In the genomic region with DNA sequence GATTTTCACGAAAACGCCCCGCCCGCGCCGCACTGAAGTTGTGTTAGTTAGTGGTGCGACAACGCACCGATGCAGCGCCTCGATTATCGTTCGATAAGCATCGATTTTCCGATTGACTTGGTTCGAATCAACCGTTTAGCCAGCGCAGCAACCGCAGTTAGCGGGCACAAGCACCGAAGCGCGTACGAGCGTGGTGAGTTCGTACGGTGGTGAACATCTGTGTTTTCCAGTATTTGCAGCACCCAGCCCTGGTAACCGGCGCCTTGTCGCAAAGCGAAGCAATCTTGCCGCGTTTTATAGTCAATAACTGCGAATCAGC, we compare ENCODE assay signal across 1 fruit fly cellular context.
TF ChIP-seq lines count a peak whose summit lies in the region.

A gene (minus strand): TSS at position 71 of the 319 bp plus-strand sequence.
A gene (plus strand): TSS at position 226 of the 319 bp plus-strand sequence.

TF ChIP-seq in whole organism, embryonic, 481 proteins besides CTCF, POLR2A, EP300 and RAD21 (continued from another document and continues in another):
- TF ChIP-seq Dll (GFP tag; IDR thresholded peaks at IDR 0.05; lab: Robert Waterston, UW; ENCODE audit: partially characterized antibody) (peak; percentile 77), phol (tag; optimal IDR thresholded peaks at IDR 0.05; lab: Kevin White, UChicago) (peak; percentile 45), CG14860 (GFP tag; IDR thresholded peaks at IDR 0.05; lab: Robert Waterston, UW; ENCODE audit: partially characterized antibody) (peak; percentile 55; the same call in 1 of the 3 replicates), CG5180 (GFP tag; optimal IDR thresholded peaks at IDR 0.05; lab: Kevin White, UChicago) (peak; percentile 61), tna (GFP tag; IDR thresholded peaks at IDR 0.05; lab: Robert Waterston, UW; ENCODE audit: partially characterized antibody) (peak; percentile 80), CG17912 (GFP tag; optimal IDR thresholded peaks at IDR 0.05; lab: Kevin White, UChicago) (peak; percentile 32), CG8944 (GFP tag; optimal IDR thresholded peaks at IDR 0.05; lab: Kevin White, UChicago) (peak; percentile 12), CG30431 (GFP tag; optimal IDR thresholded peaks at IDR 0.05; lab: Kevin White, UChicago) (no peak), oc (tag; optimal IDR thresholded peaks at IDR 0.05; lab: Kevin White, UChicago) (no peak), CG1602 (GFP tag; optimal IDR thresholded peaks at IDR 0.05; lab: Kevin White, UChicago) (no peak), CG12236 (GFP tag; optimal IDR thresholded peaks at IDR 0.05; lab: Kevin White, UChicago) (peak; percentile 6), CG34224 (GFP tag; IDR thresholded peaks at IDR 0.05; lab: Robert Waterston, UW; ENCODE audit: partially characterized antibody) (peak; percentile 68), vnd (GFP tag; IDR thresholded peaks at IDR 0.05; lab: Robert Waterston, UW; ENCODE audit: partially characterized antibody) (peak; percentile 70), chinmo (GFP tag; IDR thresholded peaks at IDR 0.05; lab: Robert Waterston, UW; ENCODE audit: partially characterized antibody) (peak; percentile 94), CG6683 (GFP tag; optimal IDR thresholded peaks at IDR 0.05; lab: Kevin White, UChicago) (no peak), unpg (GFP tag; optimal IDR thresholded peaks at IDR 0.05; lab: Kevin White, UChicago) (no peak), Opbp (GFP tag; IDR thresholded peaks at IDR 0.05; lab: Robert Waterston, UW; ENCODE audit: partially characterized antibody) (peak; percentile 87), ara (GFP tag; IDR thresholded peaks at IDR 0.05; lab: Robert Waterston, UW) (0 out of 2 replicates have a peak, but pooled peaks have one; percentile 37), CG7928 (GFP tag; optimal IDR thresholded peaks at IDR 0.05; lab: Kevin White, UChicago) (peak; percentile 97), Rfx (GFP tag; IDR thresholded peaks at IDR 0.05; lab: Robert Waterston, UW) (peak; percentile 50), Elba2 (GFP tag; optimal IDR thresholded peaks at IDR 0.05; lab: Kevin White, UChicago) (no peak), Hsf (GFP tag; optimal IDR thresholded peaks at IDR 0.05; lab: Kevin White, UChicago) (peak; percentile 6), dpn (GFP tag; optimal IDR thresholded peaks at IDR 0.05; lab: Kevin White, UChicago) (peak in 1 of 2 experiments; percentile 48), CG18476 (GFP tag; optimal IDR thresholded peaks at IDR 0.05; lab: Kevin White, UChicago) (no peak), unc-4 (GFP tag; IDR thresholded peaks at IDR 0.05; lab: Robert Waterston, UW; ENCODE audit: partially characterized antibody) (peak; percentile 78), br (optimal IDR thresholded peaks at IDR 0.05; lab: Kevin White, UChicago) (no peak), sisA (GFP tag; IDR thresholded peaks at IDR 0.05; lab: Robert Waterston, UW) (peak; percentile 17; the same call in 1 of the 2 replicates), crp (GFP tag; optimal IDR thresholded peaks at IDR 0.05; lab: Kevin White, UChicago) (peak in 1 of 2 experiments; percentile 74), CrebB (tag; optimal IDR thresholded peaks at IDR 0.05; lab: Kevin White, UChicago) (peak; percentile 14), Fer1 (GFP tag; optimal IDR thresholded peaks at IDR 0.05; lab: Kevin White, UChicago) (peak; percentile 71), ATbp (GFP tag; optimal IDR thresholded peaks at IDR 0.05; lab: Kevin White, UChicago) (no peak), az2 (GFP tag; optimal IDR thresholded peaks at IDR 0.05; lab: Kevin White, UChicago) (no peak), CG3726 (GFP tag; IDR thresholded peaks at IDR 0.05; lab: Robert Waterston, UW) (no peak), CG1603 (tag; optimal IDR thresholded peaks at IDR 0.05; lab: Kevin White, UChicago) (no peak), CG32532 (GFP tag; IDR thresholded peaks at IDR 0.05; lab: Robert Waterston, UW) (0 out of 2 replicates have a peak, but pooled peaks have one; percentile 31), ro (GFP tag; IDR thresholded peaks at IDR 0.05; lab: Robert Waterston, UW) (no peak), Camta (GFP tag; optimal IDR thresholded peaks at IDR 0.05; lab: Kevin White, UChicago) (peak; percentile 20), CG9727 (GFP tag; optimal IDR thresholded peaks at IDR 0.05; lab: Kevin White, UChicago) (peak; percentile 18), vvl (GFP tag; IDR thresholded peaks at IDR 0.05; lab: Robert Waterston, UW) (peak; percentile 56), gfzf (GFP tag; optimal IDR thresholded peaks at IDR 0.05; lab: Kevin White, UChicago) (peak; percentile 71), CoRest (tag; optimal IDR thresholded peaks at IDR 0.05; lab: Kevin White, UChicago) (peak; percentile 46), jigr1 (GFP tag; IDR thresholded peaks at IDR 0.05; lab: Robert Waterston, UW) (no peak), CG11560 (tag; IDR thresholded peaks at IDR 0.05; lab: Robert Waterston, UW) (peak; percentile 80), her (GFP tag; optimal IDR thresholded peaks at IDR 0.05; lab: Kevin White, UChicago) (peak; percentile 74), pzg (GFP tag; optimal IDR thresholded peaks at IDR 0.05; lab: Kevin White, UChicago) (peak; percentile 99), CG12299 (tag; optimal IDR thresholded peaks at IDR 0.05; lab: Kevin White, UChicago) (no peak), row (GFP tag; IDR thresholded peaks at IDR 0.05; lab: Robert Waterston, UW) (peak; percentile 46; the same call in 2 of the 3 replicates), Ets65A (GFP tag; lab: Kevin White, UChicago) (peak; percentile 29), CG10654 (GFP tag; optimal IDR thresholded peaks at IDR 0.05; lab: Kevin White, UChicago) (no peak), CG3407 (GFP tag; optimal IDR thresholded peaks at IDR 0.05; lab: Kevin White, UChicago) (no peak), zfh1 (GFP tag; IDR thresholded peaks at IDR 0.05; lab: Robert Waterston, UW) (0 out of 3 replicates have a peak, but pooled peaks have one; percentile 28), Chrac-16 (GFP tag; optimal IDR thresholded peaks at IDR 0.05; lab: Kevin White, UChicago) (peak; percentile 3), stc (GFP tag; IDR thresholded peaks at IDR 0.05; lab: Robert Waterston, UW) (no peak), Lhr (GFP tag; optimal IDR thresholded peaks at IDR 0.05; lab: Kevin White, UChicago) (peak; percentile 96), Nf-YC (tag; optimal IDR thresholded peaks at IDR 0.05; lab: Kevin White, UChicago) (peak; percentile 12), Dip2 (GFP tag; IDR thresholded peaks at IDR 0.05; lab: Robert Waterston, UW) (no peak), CG1792 (GFP tag; optimal IDR thresholded peaks at IDR 0.05; lab: Kevin White, UChicago) (peak; percentile 37), CG16813 (GFP tag; IDR thresholded peaks at IDR 0.05; lab: Robert Waterston, UW; ENCODE audit: partially characterized antibody) (peak; percentile 71), tio (GFP tag; optimal IDR thresholded peaks at IDR 0.05; lab: Kevin White, UChicago) (no peak), Eip74EF (GFP tag; optimal IDR thresholded peaks at IDR 0.05; lab: Kevin White, UChicago) (no peak), Atf6 (GFP tag; IDR thresholded peaks at IDR 0.05; lab: Robert Waterston, UW) (0 out of 2 replicates have a peak, but pooled peaks have one; percentile 17), CG9215 (GFP tag; IDR thresholded peaks at IDR 0.05; lab: Robert Waterston, UW) (0 out of 2 replicates have a peak, but pooled peaks have one; percentile 28), tap (tag; optimal IDR thresholded peaks at IDR 0.05; lab: Kevin White, UChicago) (no peak), CG30403 (GFP tag; optimal IDR thresholded peaks at IDR 0.05; lab: Kevin White, UChicago) (peak; percentile 32), nom (GFP tag; optimal IDR thresholded peaks at IDR 0.05; lab: Kevin White, UChicago) (no peak), NC2β (GFP tag; optimal IDR thresholded peaks at IDR 0.05; lab: Kevin White, UChicago) (peak; percentile 55), CG9609 (GFP tag; optimal IDR thresholded peaks at IDR 0.05; lab: Kevin White, UChicago) (peak; percentile 47), CG12391 (tag; optimal IDR thresholded peaks at IDR 0.05; lab: Kevin White, UChicago) (peak; percentile 41), ttk (GFP tag; IDR thresholded peaks at IDR 0.05; lab: Robert Waterston, UW) (no peak), CG17186 (GFP tag; optimal IDR thresholded peaks at IDR 0.05; lab: Kevin White, UChicago) (peak; percentile 95), CG2199 (GFP tag; IDR thresholded peaks at IDR 0.05; lab: Robert Waterston, UW) (0 out of 3 replicates have a peak, but pooled peaks have one; percentile 57), cwo (GFP tag; optimal IDR thresholded peaks at IDR 0.05; lab: Kevin White, UChicago) (peak; percentile 16), CG15479 (GFP tag; optimal IDR thresholded peaks at IDR 0.05; lab: Kevin White, UChicago) (no peak), Bdp1 (GFP tag; optimal IDR thresholded peaks at IDR 0.05; lab: Kevin White, UChicago) (peak; percentile 28), lilli (GFP tag; optimal IDR thresholded peaks at IDR 0.05; lab: Kevin White, UChicago) (peak; percentile 57), Hand (GFP tag; optimal IDR thresholded peaks at IDR 0.05; lab: Kevin White, UChicago) (no peak), MBD-R2 (GFP tag; IDR thresholded peaks at IDR 0.05; lab: Robert Waterston, UW) (peak; percentile 95), CkIIα-i1 (GFP tag; IDR thresholded peaks at IDR 0.05; lab: Robert Waterston, UW) (no peak), Dbx (GFP tag; IDR thresholded peaks at IDR 0.05; lab: Robert Waterston, UW) (peak; percentile 61; the same call in 2 of the 3 replicates), CG11456 (GFP tag; IDR thresholded peaks at IDR 0.05; lab: Robert Waterston, UW) (0 out of 3 replicates have a peak, but pooled peaks have one; percentile 45), run (tag; optimal IDR thresholded peaks at IDR 0.05; lab: Kevin White, UChicago) (peak; percentile 19), gsb (GFP tag; IDR thresholded peaks at IDR 0.05; lab: Robert Waterston, UW) (no peak), Blimp-1 (GFP tag; optimal IDR thresholded peaks at IDR 0.05; lab: Kevin White, UChicago) (no peak), CG14710 (tag; optimal IDR thresholded peaks at IDR 0.05; lab: Kevin White, UChicago) (peak; percentile 75), NFAT (GFP tag; IDR thresholded peaks at IDR 0.05; lab: Robert Waterston, UW) (0 out of 2 replicates have a peak, but pooled peaks have one; percentile 12), Mes4 (GFP tag; optimal IDR thresholded peaks at IDR 0.05; lab: Kevin White, UChicago) (peak; percentile 26), tin (GFP tag; optimal IDR thresholded peaks at IDR 0.05; lab: Kevin White, UChicago) (peak; percentile 5), tll (GFP tag; optimal IDR thresholded peaks at IDR 0.05; lab: Kevin White, UChicago) (no peak), mirr (GFP tag; optimal IDR thresholded peaks at IDR 0.05; lab: Kevin White, UChicago) (peak; percentile 52), MTF-1 (GFP tag; optimal IDR thresholded peaks at IDR 0.05; lab: Kevin White, UChicago; ENCODE audit: borderline replicate concordance) (peak; percentile 19), shn (GFP tag; optimal IDR thresholded peaks at IDR 0.05; lab: Kevin White, UChicago) (peak; percentile 29), CG16863 (GFP tag; optimal IDR thresholded peaks at IDR 0.05; lab: Kevin White, UChicago) (peak; percentile 63), CG10543 (GFP tag; optimal IDR thresholded peaks at IDR 0.05; lab: Kevin White, UChicago) (peak; percentile 44), CG7556 (GFP tag; optimal IDR thresholded peaks at IDR 0.05; lab: Kevin White, UChicago) (no peak), jing (GFP tag; optimal IDR thresholded peaks at IDR 0.05; lab: Kevin White, UChicago) (no peak), fru (optimal IDR thresholded peaks at IDR 0.05; lab: Kevin White, UChicago) (no peak), CG31224 (GFP tag; IDR thresholded peaks at IDR 0.05; lab: Robert Waterston, UW) (no peak), Deaf1 (tag; optimal IDR thresholded peaks at IDR 0.05; lab: Kevin White, UChicago) (no peak), prd (optimal IDR thresholded peaks at IDR 0.05; lab: Kevin White, UChicago) (no peak), prd (GFP tag; IDR thresholded peaks at IDR 0.05; lab: Robert Waterston, UW) (peak; percentile 24; the same call in 1 of the 3 replicates), Sry-δ (GFP tag; optimal IDR thresholded peaks at IDR 0.05; lab: Kevin White, UChicago) (peak; percentile 98), CG14014 (GFP tag; IDR thresholded peaks at IDR 0.05; lab: Robert Waterston, UW) (0 out of 2 replicates have a peak, but pooled peaks have one; percentile 10), HmgZ (tag; optimal IDR thresholded peaks at IDR 0.05; lab: Kevin White, UChicago) (peak; percentile 89), inv (GFP tag; IDR thresholded peaks at IDR 0.05; lab: Robert Waterston, UW; ENCODE audit: partially characterized antibody) (peak; percentile 54; the same call in 1 of the 2 replicates), CG4820 (GFP tag; optimal IDR thresholded peaks at IDR 0.05; lab: Kevin White, UChicago) (no peak), CG9437 (GFP tag; optimal IDR thresholded peaks at IDR 0.05; lab: Kevin White, UChicago) (no peak), pho (GFP tag; optimal IDR thresholded peaks at IDR 0.05; lab: Kevin White, UChicago) (peak; percentile 50), H2.0 (GFP tag; IDR thresholded peaks at IDR 0.05; lab: Robert Waterston, UW) (no peak), Abd-B (GFP tag; optimal IDR thresholded peaks at IDR 0.05; lab: Kevin White, UChicago) (peak; percentile 21), stwl (tag; optimal IDR thresholded peaks at IDR 0.05; lab: Kevin White, UChicago) (peak; percentile 69), Vsx1 (GFP tag; optimal IDR thresholded peaks at IDR 0.05; lab: Kevin White, UChicago) (no peak), pan (optimal IDR thresholded peaks at IDR 0.05; lab: Kevin White, UChicago) (no peak), pan (GFP tag; optimal IDR thresholded peaks at IDR 0.05 in 1 of 2, IDR thresholded peaks at IDR 0.05 in 1 of 2) (peak in 1 of 2 experiments; percentile 13), grn (GFP tag; optimal IDR thresholded peaks at IDR 0.05; lab: Kevin White, UChicago) (peak; percentile 64), CG3065 (GFP tag; optimal IDR thresholded peaks at IDR 0.05; lab: Kevin White, UChicago) (no peak), CG7786 (GFP tag; optimal IDR thresholded peaks at IDR 0.05; lab: Kevin White, UChicago) (peak; percentile 28), CG1233 (GFP tag; optimal IDR thresholded peaks at IDR 0.05; lab: Kevin White, UChicago) (no peak), CG3163 (GFP tag; optimal IDR thresholded peaks at IDR 0.05; lab: Kevin White, UChicago) (peak; percentile 23), toy (GFP tag; IDR thresholded peaks at IDR 0.05; lab: Robert Waterston, UW) (no peak), Dek (tag; optimal IDR thresholded peaks at IDR 0.05; lab: Kevin White, UChicago) (no peak), amos (GFP tag; IDR thresholded peaks at IDR 0.05; lab: Robert Waterston, UW; ENCODE audit: partially characterized antibody) (peak; percentile 81), ftz-f1 (GFP tag; optimal IDR thresholded peaks at IDR 0.05; lab: Kevin White, UChicago) (peak; percentile 62), MESR4 (GFP tag; optimal IDR thresholded peaks at IDR 0.05; lab: Kevin White, UChicago) (peak; percentile 65)
